Worm (Caenorhabditis elegans) whole organism, dauer: ENCODE data around the gene Y38H8A.12.
"Not testable (repeated sequence)": the region's sequence is repeated elsewhere in the genome, so short reads cannot be mapped to it uniquely, and the experiment has no call there.

Experiments
- unc-62 ChIP-seq: sonication (generic microtip); optimal IDR thresholded peaks from 2 replicates; lab custom pipeline; 2017; ENCODE audit warnings: missing biosample characterization, missing genetic modification reagents, missing genetic modification characterization

Y38H8A.12 gene

DNA sequence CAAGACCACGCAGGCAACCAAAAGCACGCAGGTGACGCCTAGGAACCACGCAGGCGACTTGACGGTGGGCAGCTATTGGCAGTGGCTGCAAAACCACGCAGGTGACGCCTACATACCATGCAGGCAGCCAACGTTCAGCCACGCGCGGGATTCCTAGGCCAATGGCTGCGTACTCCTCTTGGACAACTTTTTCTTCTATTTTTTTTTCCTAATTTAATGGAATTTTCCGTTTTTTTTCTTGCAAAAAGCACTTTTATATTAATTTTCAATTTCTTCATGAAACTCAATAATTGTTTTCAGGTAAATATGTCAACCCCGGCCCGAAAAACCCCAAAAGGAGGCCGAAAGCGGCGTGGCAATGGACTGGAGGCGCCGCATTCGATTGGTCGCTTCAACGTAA, 5.6 kb downstream of the Y38H8A.12 start, which contains the start of gene Y38H8A.7:
Y38H8A.7 (plus strand) TSS at position 301 of the 400 bp plus-strand sequence.
- TF ChIP-seq unc-62 (GFP tag; lab: Kevin White, UChicago), result not testable (repeated sequence)

DNA sequence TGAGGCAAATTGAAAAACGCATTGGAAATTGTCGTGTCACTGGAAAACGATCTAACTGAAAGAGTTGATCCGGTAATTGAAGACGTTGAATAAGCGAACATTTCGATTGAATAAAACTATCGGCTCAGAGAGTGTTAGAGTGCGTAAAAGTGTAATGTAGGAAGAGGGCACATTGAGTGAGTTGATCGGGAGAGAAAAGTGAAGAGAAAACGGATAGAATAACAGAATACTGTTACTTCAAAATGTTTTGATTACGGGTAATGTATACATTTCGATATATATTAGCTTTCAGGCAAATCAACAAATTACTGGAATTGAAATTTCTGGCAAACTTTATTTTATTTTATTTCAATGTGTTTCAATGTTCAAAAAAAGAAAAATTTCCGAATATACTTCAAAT, 6.1 kb downstream of the Y38H8A.12 start, which contains the start of gene uso-1:
uso-1 (minus strand) TSS at position 101 of the 400 bp plus-strand sequence.
- TF ChIP-seq unc-62 (GFP tag; lab: Kevin White, UChicago), result no peak

DNA sequence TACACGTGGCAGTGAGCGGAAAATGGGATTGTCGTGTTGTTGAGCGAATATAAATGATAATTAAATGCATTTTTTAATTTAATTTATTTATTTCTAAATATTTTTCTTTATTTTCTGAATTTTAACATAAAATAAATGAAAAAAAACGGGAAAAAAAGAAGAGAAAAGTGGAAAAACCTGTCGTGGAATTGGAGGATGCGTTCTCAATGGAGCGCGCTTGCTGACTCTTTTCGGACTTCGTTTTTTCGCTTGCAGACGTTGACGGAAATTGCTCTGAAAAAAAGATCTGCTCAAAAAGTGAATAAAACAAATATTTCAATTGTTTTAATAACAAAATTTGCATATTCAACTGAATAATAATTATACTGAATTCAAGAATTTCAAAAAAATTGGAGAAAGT, 7.3 kb downstream of the Y38H8A.12 start:
- no peak for TF ChIP-seq unc-62 (GFP tag; lab: Kevin White, UChicago)

DNA sequence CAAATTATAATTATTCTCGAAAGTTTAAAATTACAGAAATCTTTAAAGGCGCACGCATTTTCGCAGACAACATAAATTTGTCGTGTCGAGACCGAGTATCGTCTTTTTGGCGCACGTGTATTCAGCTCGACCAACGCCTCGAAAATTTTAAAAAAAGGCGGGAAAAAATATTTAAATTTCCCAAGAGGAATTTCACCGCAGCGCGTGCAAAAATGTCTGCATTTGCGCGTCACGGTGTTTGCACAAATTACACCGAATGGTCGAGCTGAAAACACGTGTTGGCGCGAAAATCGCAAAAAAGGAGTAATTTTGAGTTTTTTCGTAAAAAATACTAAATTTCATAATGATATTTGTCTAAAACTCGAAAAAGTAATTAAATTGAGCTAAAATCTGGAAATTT, 10.0 kb downstream of the Y38H8A.12 start:
- TF ChIP-seq unc-62 (GFP tag; lab: Kevin White, UChicago), result no peak

DNA sequence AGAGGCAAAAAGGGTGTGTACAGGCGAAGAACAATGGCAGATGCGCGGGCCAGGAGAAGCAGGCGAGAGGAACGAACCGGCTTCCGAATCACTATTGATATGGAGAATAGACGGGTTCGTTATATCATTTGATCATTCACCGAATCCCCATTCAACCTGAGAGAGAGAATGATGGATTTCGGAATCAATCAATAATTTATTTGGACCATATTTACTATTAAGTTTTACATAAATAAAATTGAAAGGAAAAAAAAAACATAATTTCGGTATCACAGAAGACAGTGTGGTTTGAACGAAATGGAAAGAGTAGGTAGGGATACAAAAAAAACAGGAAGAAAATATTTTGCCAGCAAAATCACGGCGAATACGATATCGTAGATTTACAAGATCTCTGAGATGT, 15.5 kb downstream of the Y38H8A.12 start, which contains the start of gene mam-3:
mam-3 (minus strand) TSS at position 101 of the 400 bp plus-strand sequence.
- TF ChIP-seq unc-62 (GFP tag; lab: Kevin White, UChicago), result no peak

DNA sequence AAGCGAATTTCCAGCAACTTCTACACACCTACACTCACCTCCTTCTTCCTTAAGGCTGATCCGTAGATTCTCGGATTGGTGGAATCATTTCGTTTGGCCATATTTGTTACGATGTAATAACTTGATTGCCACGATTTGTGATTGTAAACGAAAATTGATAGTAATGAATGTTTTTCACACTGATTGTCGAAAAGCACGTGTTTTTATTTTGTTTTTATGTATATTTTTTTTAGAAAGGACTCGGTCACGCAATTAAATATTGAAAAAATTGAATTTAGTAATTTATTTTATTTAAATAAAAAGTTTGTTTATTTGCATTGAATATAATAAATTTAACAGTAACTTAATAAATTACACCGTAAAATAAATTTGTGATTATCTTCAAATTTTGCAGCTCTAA, 26.9 kb downstream of the Y38H8A.12 start, which contains the start of gene K09B11.5:
K09B11.5 (minus strand) TSS at position 101 of the 400 bp plus-strand sequence.
- not testable (repeated sequence) for TF ChIP-seq unc-62 (GFP tag; lab: Kevin White, UChicago)

DNA sequence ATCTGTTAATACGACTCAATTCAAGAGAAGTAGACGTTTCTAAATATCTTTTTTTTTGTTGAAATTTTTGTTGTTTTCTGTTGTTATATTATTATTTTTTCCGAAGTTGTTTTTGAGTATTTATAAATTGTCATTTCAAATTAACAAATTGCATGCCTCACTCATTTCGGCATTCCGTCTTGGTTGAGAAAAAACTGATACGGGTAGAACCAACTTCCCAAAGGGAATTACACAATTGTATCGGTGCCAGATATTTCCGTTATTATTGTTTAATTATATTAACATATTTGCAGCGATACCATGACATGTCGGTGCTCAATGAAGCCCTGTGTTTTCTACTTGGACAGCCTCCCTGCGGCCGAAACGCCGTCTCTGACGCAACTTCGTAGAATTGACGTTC, 31.5 kb downstream of the Y38H8A.12 start, which contains the start of gene K09B11.4:
K09B11.4 (plus strand) TSS at position 301 of the 400 bp plus-strand sequence.
- no peak for TF ChIP-seq unc-62 (GFP tag; lab: Kevin White, UChicago)

DNA sequence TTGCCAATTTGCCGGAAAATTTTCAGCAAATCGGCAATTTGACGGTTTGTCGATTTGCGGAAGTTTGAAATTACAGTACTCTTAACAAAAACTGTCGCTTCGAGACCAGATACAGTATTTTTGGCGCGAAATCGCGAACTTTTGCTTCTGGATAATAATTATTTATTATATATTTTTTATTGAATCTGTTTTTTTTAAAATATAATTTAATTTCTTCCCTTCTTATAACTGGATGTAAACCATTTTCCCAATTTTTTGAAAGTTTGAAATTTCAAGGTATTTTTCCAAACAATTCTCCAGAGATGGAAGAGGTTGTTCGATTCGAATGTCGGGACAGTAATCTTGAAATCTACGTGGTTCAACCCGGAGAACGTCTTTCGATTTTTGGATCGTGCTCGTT, 38.6 kb downstream of the Y38H8A.12 start, which contains the start of gene nol-9:
nol-9 (plus strand) TSS at position 301 of the 400 bp plus-strand sequence.
- TF ChIP-seq unc-62 (GFP tag; lab: Kevin White, UChicago), result no peak

DNA sequence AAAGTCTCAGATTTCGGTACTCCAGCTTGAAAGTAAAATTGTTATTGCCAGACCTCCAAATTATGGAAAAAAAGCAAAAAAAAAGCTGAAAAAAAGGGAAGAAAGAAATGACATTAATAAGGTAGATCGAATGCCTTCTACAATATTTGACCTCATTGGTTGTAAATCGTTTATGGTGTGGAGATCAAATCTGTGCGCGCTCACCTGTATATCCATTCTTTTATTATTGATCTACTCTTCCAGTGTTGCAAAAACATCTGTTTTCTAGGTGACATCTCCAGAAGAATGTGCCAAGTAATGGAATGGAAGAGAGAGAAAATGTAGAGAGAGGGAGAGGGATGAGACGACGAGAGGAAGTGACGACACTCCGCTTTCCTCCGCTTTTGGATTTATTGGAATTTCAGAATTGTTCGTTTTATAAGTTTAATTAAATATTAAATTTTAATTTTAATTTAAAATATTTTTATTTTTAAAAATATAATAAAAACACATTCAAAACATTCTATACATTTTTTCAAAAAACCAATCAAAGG, 45.0 kb downstream of the Y38H8A.12 start, which contains the start of the genes pik-1 and aptf-2:
pik-1 (plus strand) TSS at position 303 of the 533 bp plus-strand sequence.
aptf-2 (minus strand) TSS at position 313 of the 533 bp plus-strand sequence.
- TF ChIP-seq unc-62 (GFP tag; lab: Kevin White, UChicago), result no peak

DNA sequence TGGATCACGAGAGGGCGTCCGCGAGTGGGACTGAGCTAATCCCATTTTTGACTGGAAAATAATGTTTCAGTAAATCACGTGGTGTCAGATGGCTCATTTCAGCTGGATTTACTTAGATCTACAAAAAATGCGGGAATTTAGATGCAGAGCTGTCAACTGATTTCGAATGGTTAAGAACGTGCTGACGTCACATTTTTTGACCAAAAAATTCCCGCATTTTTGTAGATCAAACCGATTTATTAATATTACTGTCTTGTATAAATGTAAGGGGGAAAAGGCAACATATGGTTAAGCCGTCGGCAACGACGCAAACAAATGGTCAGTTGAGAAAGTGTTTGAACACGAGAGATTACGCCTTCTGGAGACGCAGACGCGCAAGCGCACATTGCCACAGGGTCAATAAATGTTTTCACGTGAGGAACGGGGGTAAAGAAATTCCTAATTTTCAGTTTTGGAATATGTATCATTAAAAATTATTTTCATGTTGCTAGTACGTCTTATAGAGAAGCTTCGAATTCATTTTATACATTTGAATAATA, 47.9 kb downstream of the Y38H8A.12 start, which contains the start of gene gcl-1:
gcl-1 (minus strand) TSS at position 51 of the 539 bp plus-strand sequence.
- no peak for TF ChIP-seq unc-62 (GFP tag; lab: Kevin White, UChicago)
